Fruit fly (Drosophila melanogaster) whole organism, pupa: ENCODE data around the gene Calx.

ENCODE experiments used
- CG12605 ChIP-seq: fragments of 200-800 bp; sonication (Bioruptor generic); IDR thresholded peaks from 2 replicates; pipeline ENCODE4 v1.3.6; 2022; ENCODE audit warnings: missing biosample characterization, missing genetic modification characterization
- CG13204 ChIP-seq: fragments of 200-800 bp; sonication (Bioruptor generic); optimal IDR thresholded peaks from 2 replicates; lab custom pipeline; 2018; ENCODE audit warnings: missing biosample characterization, mild to moderate bottlenecking, missing genetic modification characterization, moderate library complexity
- CG4496 ChIP-seq: fragments of 200-800 bp; sonication (Bioruptor generic); IDR thresholded peaks from 3 replicates; pipeline ENCODE4 v1.3.6; 2022; ENCODE audit warnings: missing biosample characterization, missing genetic modification characterization
- CG8301 ChIP-seq: fragments of 200-800 bp; sonication (Bioruptor generic); optimal IDR thresholded peaks from 2 replicates; lab custom pipeline; 2018; ENCODE audit warnings: missing biosample characterization, mild to moderate bottlenecking, missing genetic modification characterization
- CG9948 ChIP-seq: fragments of 200-800 bp; sonication (Bioruptor generic); optimal IDR thresholded peaks from 2 replicates; lab custom pipeline; 2018; ENCODE audit warnings: missing biosample characterization, mild to moderate bottlenecking, missing genetic modification characterization, moderate library complexity
- EcR ChIP-seq: fragments of 200-800 bp; sonication (Bioruptor generic); optimal IDR thresholded peaks from 3 replicates; lab custom pipeline; 2019; ENCODE audit warnings: missing biosample characterization, missing genetic modification characterization, mild to moderate bottlenecking, moderate library complexity, missing genetic modification reagents

dm6 chr3R:21064000-21064924 lies 86.3 kb downstream of the Calx start, which contains the start of gene Cortactin:
- no peak for TF ChIP-seq CG12605
- no peak for TF ChIP-seq CG4496 (GFP tag; lab: Robert Waterston, UW)
- no peak for TF ChIP-seq CG8301 (tag; lab: Kevin White, UChicago)
- TF ChIP-seq EcR (GFP tag; lab: Kevin White, UChicago), result peak; percentile 41
- TF ChIP-seq CG13204 (GFP tag; lab: Kevin White, UChicago), result no peak
- no peak for TF ChIP-seq CG9948
